Worm (Caenorhabditis elegans) whole organism, L3 larva: Measurements from ENCODE around the gene T02D1.7.

Experiments used
- ZK546.5 ChIP-seq: sonication (generic microtip); optimal IDR thresholded peaks from 2 replicates; lab custom pipeline; 2017; ENCODE audit warnings: missing biosample characterization, missing genetic modification characterization
- aly-2 ChIP-seq: fragments of 150-350 bp; optimal IDR thresholded peaks from 2 replicates; lab custom pipeline; 2014; ENCODE audit warnings: missing biosample characterization, missing genetic modification characterization
- ama-1 ChIP-seq: fragments of 150-350 bp; optimal IDR thresholded peaks from 2 replicates; lab custom pipeline; 2018
- ceh-16 ChIP-seq: sonication (generic microtip); optimal IDR thresholded peaks from 2 replicates; lab custom pipeline; 2017; ENCODE audit warnings: missing biosample characterization, missing genetic modification characterization
- ceh-28 ChIP-seq: fragments of 150-350 bp; optimal IDR thresholded peaks from 2 replicates; lab custom pipeline; 2014; ENCODE audit warnings: missing biosample characterization, missing genetic modification reagents, missing genetic modification characterization
- ceh-82 ChIP-seq: fragments of 150-350 bp; optimal IDR thresholded peaks from 2 replicates; lab custom pipeline; 2014; ENCODE audit warnings: missing biosample characterization, missing genetic modification characterization
- daf-12 ChIP-seq: fragments of 150-350 bp; optimal IDR thresholded peaks from 2 replicates; lab custom pipeline; 2014; ENCODE audit warnings: missing biosample characterization, missing genetic modification reagents, missing genetic modification characterization
- egl-27 ChIP-seq: sonication (generic microtip); optimal IDR thresholded peaks from 4 replicates; lab custom pipeline; 2017; ENCODE audit warnings: missing biosample characterization, missing genetic modification reagents, missing genetic modification characterization
- egl-5 ChIP-seq: fragments of 150-350 bp; optimal IDR thresholded peaks from 2 replicates; lab custom pipeline; 2017; ENCODE audit warnings: missing biosample characterization, missing genetic modification reagents, missing genetic modification characterization, inconsistent platforms
- elt-1 ChIP-seq: fragments of 150-350 bp; optimal IDR thresholded peaks from 2 replicates; lab custom pipeline; 2014; ENCODE audit warnings: missing biosample characterization, missing genetic modification characterization
- elt-2 ChIP-seq: sonication (generic microtip); optimal IDR thresholded peaks from 2 replicates; lab custom pipeline; 2016; ENCODE audit warnings: missing genetic modification reagents, mild to moderate bottlenecking, missing genetic modification characterization, missing compliant biosample characterization
- elt-3 ChIP-seq, 3 experiments: fragments of 150-350 bp in 1 of 3; sonication (generic microtip) in 2 of 3; optimal IDR thresholded peaks; 2 replicates in 2 of 3; 4 replicates in 1 of 3; lab custom pipeline; 2014 to 2017; ENCODE audit warnings: missing biosample characterization in 3 of 3, missing genetic modification characterization in 3 of 3
- eor-1 ChIP-seq, 2 experiments: fragments of 150-350 bp; optimal IDR thresholded peaks; 2 replicates each; lab custom pipeline; 2014 to 2018; ENCODE audit warnings: missing biosample characterization in 2 of 2, missing genetic modification characterization in 2 of 2
- fkh-10 ChIP-seq: sonication (generic microtip); optimal IDR thresholded peaks from 2 replicates; lab custom pipeline; 2017; ENCODE audit warnings: missing biosample characterization, missing genetic modification reagents, missing genetic modification characterization
- fkh-2 ChIP-seq: fragments of 150-350 bp; optimal IDR thresholded peaks from 2 replicates; lab custom pipeline; 2014; ENCODE audit warnings: missing biosample characterization, missing genetic modification reagents, missing genetic modification characterization
- fos-1 ChIP-seq: fragments of 150-350 bp; optimal IDR thresholded peaks from 2 replicates; lab custom pipeline; 2014; ENCODE audit warnings: missing biosample characterization, missing genetic modification characterization
- hmg-11 ChIP-seq: sonication (generic microtip); optimal IDR thresholded peaks from 2 replicates; lab custom pipeline; 2016; ENCODE audit warnings: missing genetic modification characterization, missing compliant biosample characterization
- jun-1 ChIP-seq: fragments of 150-350 bp; optimal IDR thresholded peaks from 2 replicates; lab custom pipeline; 2014; ENCODE audit warnings: missing biosample characterization, missing genetic modification reagents, missing genetic modification characterization
- lin-39 ChIP-seq: fragments of 150-350 bp; optimal IDR thresholded peaks from 2 replicates; lab custom pipeline; 2018; ENCODE audit warnings: missing biosample characterization, missing genetic modification reagents, missing genetic modification characterization
- lsy-12 ChIP-seq: sonication (generic microtip); optimal IDR thresholded peaks from 2 replicates; lab custom pipeline; 2016; ENCODE audit warnings: mild to moderate bottlenecking, missing genetic modification characterization, missing compliant biosample characterization
- mml-1 ChIP-seq: fragments of 150-350 bp; sonication (generic microtip); optimal IDR thresholded peaks from 3 replicates; lab custom pipeline; 2014; ENCODE audit warnings: missing biosample characterization, missing genetic modification characterization
- nfya-1 ChIP-seq: sonication (generic microtip); optimal IDR thresholded peaks from 2 replicates; lab custom pipeline; 2017; ENCODE audit warnings: missing genetic modification characterization, mild to moderate bottlenecking, missing compliant biosample characterization, antibody characterized with exemption, moderate library complexity; ENCODE audit not compliant: insufficient read depth
- nhr-11 ChIP-seq: fragments of 150-350 bp; optimal IDR thresholded peaks from 2 replicates; lab custom pipeline; 2014; ENCODE audit warnings: missing biosample characterization, missing genetic modification characterization
- nhr-23 ChIP-seq: fragments of 150-350 bp; optimal IDR thresholded peaks from 2 replicates; lab custom pipeline; 2014; ENCODE audit warnings: missing biosample characterization, missing genetic modification reagents, missing genetic modification characterization
- nhr-237 ChIP-seq: fragments of 150-350 bp; optimal IDR thresholded peaks from 2 replicates; lab custom pipeline; 2014; ENCODE audit warnings: missing biosample characterization, missing genetic modification characterization
- nhr-25 ChIP-seq: sonication (generic microtip); optimal IDR thresholded peaks from 2 replicates; lab custom pipeline; 2017; ENCODE audit warnings: missing biosample characterization, missing genetic modification characterization
- nhr-28 ChIP-seq: fragments of 150-350 bp; optimal IDR thresholded peaks from 2 replicates; lab custom pipeline; 2014; ENCODE audit warnings: missing biosample characterization, missing genetic modification characterization
- nhr-43 ChIP-seq: sonication (generic microtip); optimal IDR thresholded peaks from 2 replicates; lab custom pipeline; 2016; ENCODE audit warnings: mild to moderate bottlenecking, missing genetic modification characterization, missing compliant biosample characterization; ENCODE audit not compliant: poor library complexity, severe bottlenecking
- nhr-67 ChIP-seq: fragments of 150-350 bp; optimal IDR thresholded peaks from 2 replicates; lab custom pipeline; 2014; ENCODE audit warnings: missing biosample characterization, missing genetic modification characterization
- nhr-76 ChIP-seq: fragments of 150-350 bp; sonication (generic microtip); optimal IDR thresholded peaks from 5 replicates; lab custom pipeline; 2014; ENCODE audit warnings: missing biosample characterization, missing genetic modification characterization
- nhr-77 ChIP-seq: fragments of 150-350 bp; optimal IDR thresholded peaks from 2 replicates; lab custom pipeline; 2014; ENCODE audit warnings: missing biosample characterization, missing genetic modification characterization
- pha-4 ChIP-seq: fragments of 150-350 bp; optimal IDR thresholded peaks from 2 replicates; lab custom pipeline; 2014; ENCODE audit warnings: missing biosample characterization, missing genetic modification reagents, missing genetic modification characterization
- pqm-1 ChIP-seq: fragments of 150-350 bp; optimal IDR thresholded peaks from 2 replicates; lab custom pipeline; 2017; ENCODE audit warnings: missing biosample characterization, missing genetic modification characterization, inconsistent platforms
- skn-1 ChIP-seq: fragments of 150-350 bp; optimal IDR thresholded peaks from 2 replicates; lab custom pipeline; 2014; ENCODE audit warnings: missing biosample characterization, missing genetic modification characterization
- snpc-4 ChIP-seq: fragments of 150-350 bp; optimal IDR thresholded peaks from 2 replicates; lab custom pipeline; 2014; ENCODE audit warnings: missing biosample characterization, missing genetic modification characterization
- unc-39 ChIP-seq: sonication (generic microtip); optimal IDR thresholded peaks from 4 replicates; lab custom pipeline; 2017; ENCODE audit warnings: missing biosample characterization, missing genetic modification characterization
- unc-62 ChIP-seq: fragments of 150-350 bp; sonication (generic microtip); optimal IDR thresholded peaks from 4 replicates; lab custom pipeline; 2014; ENCODE audit warnings: missing biosample characterization, missing genetic modification reagents, missing genetic modification characterization
- zag-1 ChIP-seq: fragments of 150-350 bp; optimal IDR thresholded peaks from 2 replicates; lab custom pipeline; 2014; ENCODE audit warnings: missing biosample characterization, missing genetic modification characterization
- ztf-11 ChIP-seq: fragments of 150-350 bp; optimal IDR thresholded peaks from 2 replicates; lab custom pipeline; 2014; ENCODE audit warnings: missing biosample characterization, missing genetic modification characterization
- ztf-4 ChIP-seq: fragments of 150-350 bp; optimal IDR thresholded peaks from 2 replicates; lab custom pipeline; 2014; ENCODE audit warnings: missing biosample characterization, missing genetic modification characterization

The T02D1.7 gene

DNA sequence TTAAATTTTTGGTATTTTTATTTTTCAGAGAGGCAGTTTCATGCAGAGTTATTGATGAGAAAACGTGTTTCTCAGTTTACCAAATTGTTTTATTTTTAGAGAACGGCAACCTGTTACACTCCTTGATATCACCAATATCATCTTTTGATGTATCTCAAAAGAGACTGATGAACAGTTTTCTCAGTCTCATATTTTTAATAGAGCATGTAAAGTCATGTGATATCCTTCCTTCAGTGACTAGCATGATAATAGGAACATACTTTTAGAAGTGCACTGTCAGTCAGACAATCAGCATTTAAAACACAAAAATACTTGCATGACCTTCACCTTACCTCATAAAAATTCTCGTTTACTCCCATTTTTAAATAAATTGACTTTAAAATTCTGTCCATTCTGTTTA, 35.6 kb upstream of the T02D1.7 start, which contains the start of gene F11E6.11:
TSS of gene F11E6.11 (plus strand) at position 325 of the 400 bp plus-strand sequence.
- TF ChIP-seq daf-12 (tag; lab: Kevin White, UChicago) (no peak), mml-1 (tag; lab: Kevin White, UChicago) (no peak), nhr-25 (peak; percentile 51), fos-1 (no peak), elt-1 (tag; lab: Kevin White, UChicago) (no peak), nhr-43 (peak; percentile 36), skn-1 (tag; lab: Kevin White, UChicago) (no peak), nhr-77 (tag; lab: Kevin White, UChicago) (no peak), nhr-23 (tag; lab: Kevin White, UChicago) (peak; percentile 15), ztf-4 (tag; lab: Kevin White, UChicago) (no peak), ceh-16 (tag; lab: Kevin White, UChicago) (no peak), pqm-1 (peak; percentile 6)

DNA sequence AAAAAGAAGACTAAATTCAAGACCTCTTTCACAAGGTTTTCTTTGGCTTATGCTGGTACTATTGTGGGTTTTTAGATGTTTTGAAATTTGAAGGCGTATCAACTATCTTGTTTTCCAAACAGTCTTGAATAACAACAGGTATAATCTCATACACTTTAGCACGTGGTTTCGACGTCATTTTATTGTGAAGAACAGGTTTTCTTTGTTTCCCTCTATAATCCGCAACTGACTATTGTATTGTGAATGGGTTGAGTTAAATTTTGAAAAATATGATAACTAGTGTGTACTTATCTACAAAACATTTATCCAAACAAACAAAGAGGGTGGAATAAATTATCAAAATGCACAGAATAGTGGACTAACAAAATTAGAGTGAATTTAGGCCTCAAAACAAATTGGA, 34.3 kb upstream of the T02D1.7 start:
- TF ChIP-seq daf-12 (tag; lab: Kevin White, UChicago) (no peak), nhr-11 (tag; lab: Kevin White, UChicago) (no peak), elt-2 (peak; percentile 25), nhr-25 (peak; percentile 39), nhr-43 (peak; percentile 6), ceh-16 (tag; lab: Kevin White, UChicago) (no peak)

DNA sequence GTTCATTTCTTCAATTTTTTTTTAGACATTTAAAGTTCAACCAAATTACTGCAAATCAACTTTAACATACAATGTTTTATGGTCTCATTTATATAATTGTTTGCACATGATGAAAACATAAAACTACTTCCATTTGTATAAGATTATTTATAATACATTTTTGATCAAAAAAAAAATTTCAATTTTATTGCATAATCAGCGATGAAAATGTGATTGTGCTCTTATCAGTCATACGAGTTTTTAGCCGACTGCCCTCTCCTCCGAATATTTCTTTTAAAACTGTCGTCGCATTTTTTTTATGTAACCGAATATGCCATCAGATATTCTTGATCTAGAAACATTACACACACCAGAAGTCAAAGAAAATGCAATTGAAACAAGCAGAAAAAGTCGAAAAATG, 33.5 kb upstream of the T02D1.7 start, which contains the start of gene F08A7.1:
TSS of gene F08A7.1 (plus strand) at position 191 of the 400 bp plus-strand sequence.
- TF ChIP-seq ama-1 (lab: Kevin White, UChicago), result no peak
- TF ChIP-seq ceh-82 (tag; lab: Kevin White, UChicago), result no peak
- no peak for TF ChIP-seq nhr-25
- TF ChIP-seq zag-1 (tag; lab: Kevin White, UChicago), result no peak
- TF ChIP-seq pqm-1, result peak; percentile 78
- TF ChIP-seq daf-12 (tag; lab: Kevin White, UChicago), result no peak
- TF ChIP-seq ceh-28, result no peak
- no peak for TF ChIP-seq ztf-4 (tag; lab: Kevin White, UChicago)
- TF ChIP-seq nhr-237 (tag; lab: Kevin White, UChicago), result no peak
- TF ChIP-seq nhr-76 (tag; lab: Kevin White, UChicago), result no peak
- TF ChIP-seq unc-39, result no peak
- TF ChIP-seq pha-4 (tag; lab: Kevin White, UChicago), result peak; percentile 48
- peak; percentile 71 for TF ChIP-seq elt-2
- TF ChIP-seq aly-2 (tag; lab: Kevin White, UChicago), result no peak
- TF ChIP-seq nfya-1 (tag; lab: Kevin White, UChicago), result no peak
- no peak for TF ChIP-seq unc-62
- TF ChIP-seq fkh-2, result no peak
- TF ChIP-seq, all 47 proteins: peak for 3

DNA sequence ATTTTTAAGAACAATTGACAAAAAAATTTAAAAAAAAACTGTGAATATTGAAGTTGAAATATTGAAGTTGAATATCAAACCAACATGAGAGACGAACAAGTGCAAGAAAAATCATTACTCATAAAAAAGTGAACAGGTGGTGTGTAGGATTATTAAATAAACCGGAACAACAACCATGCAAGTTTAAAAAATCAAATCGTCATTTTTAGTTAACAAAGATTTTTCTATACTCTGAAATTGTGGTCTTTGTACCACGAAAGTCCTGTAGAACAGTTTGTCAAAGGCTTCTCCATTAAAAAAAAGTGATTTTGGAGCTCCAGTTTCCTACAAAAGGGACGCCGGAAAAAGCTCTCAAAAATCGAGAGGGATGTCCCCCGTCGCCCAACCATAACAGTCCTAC, 33.1 kb upstream of the T02D1.7 start, which contains the start of gene C06A12.19:
TSS of gene C06A12.19 (minus strand) at position 101 of the 400 bp plus-strand sequence.
- no peak for TF ChIP-seq fkh-2
- no peak for TF ChIP-seq nfya-1 (tag; lab: Kevin White, UChicago)
- no peak for TF ChIP-seq eor-1 (tag; optimal IDR thresholded peaks at IDR 0.05; lab: Kevin White, UChicago)
- TF ChIP-seq egl-27 (tag; lab: Kevin White, UChicago), result no peak
- TF ChIP-seq snpc-4, result no peak
- no peak for TF ChIP-seq nhr-237 (tag; lab: Kevin White, UChicago)
- no peak for TF ChIP-seq lsy-12 (tag; lab: Kevin White, UChicago)
- TF ChIP-seq ceh-16 (tag; lab: Kevin White, UChicago), result no peak
- no peak for TF ChIP-seq daf-12 (tag; lab: Kevin White, UChicago)
- TF ChIP-seq ceh-28, result no peak
- TF ChIP-seq ztf-11 (tag; lab: Kevin White, UChicago), result no peak
- TF ChIP-seq nhr-28, result no peak
- no peak for TF ChIP-seq zag-1 (tag; lab: Kevin White, UChicago)
- TF ChIP-seq lin-39 (tag; lab: Kevin White, UChicago), result no peak
- no peak for TF ChIP-seq aly-2 (tag; lab: Kevin White, UChicago)
- no peak for TF ChIP-seq elt-3 (tag; optimal IDR thresholded peaks at IDR 0.05; lab: Kevin White, UChicago)
- TF ChIP-seq nhr-43, result no peak

DNA sequence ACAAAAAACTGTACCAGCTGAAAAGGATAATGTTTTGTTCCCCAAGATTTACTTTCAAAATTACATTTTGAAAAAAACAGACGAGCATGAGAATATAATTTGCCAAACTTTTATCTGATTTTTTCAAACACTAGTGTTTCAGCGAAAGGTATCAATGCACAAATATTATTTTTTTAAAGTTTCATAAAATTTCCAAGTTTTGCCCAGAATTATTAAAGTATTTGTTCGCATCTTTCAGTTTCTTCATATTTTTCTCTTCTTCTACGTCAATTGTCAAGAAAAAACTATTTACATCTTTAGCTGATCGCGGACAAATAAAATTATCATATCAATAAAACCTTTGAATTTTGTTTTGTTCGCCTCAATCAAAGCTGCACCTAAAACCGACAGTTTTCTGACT, 30.1 kb upstream of the T02D1.7 start, which contains the start of gene C06A12.8:
TSS of gene C06A12.8 (plus strand) at position 301 of the 400 bp plus-strand sequence.
- TF ChIP-seq nhr-11 (tag; lab: Kevin White, UChicago), result no peak
- TF ChIP-seq ZK546.5 (tag; lab: Kevin White, UChicago), result no peak
- no peak for TF ChIP-seq fkh-10
- no peak for TF ChIP-seq hmg-11 (tag; lab: Kevin White, UChicago)
- TF ChIP-seq nhr-237 (tag; lab: Kevin White, UChicago), result no peak
- TF ChIP-seq ceh-16 (tag; lab: Kevin White, UChicago), result no peak
- no peak for TF ChIP-seq elt-3 (tag; optimal IDR thresholded peaks at IDR 0.05; lab: Kevin White, UChicago)
- TF ChIP-seq nhr-76 (tag; lab: Kevin White, UChicago), result no peak
- TF ChIP-seq nhr-25, result no peak
- no peak for TF ChIP-seq nhr-43
- no peak for TF ChIP-seq jun-1
- no peak for TF ChIP-seq daf-12 (tag; lab: Kevin White, UChicago)
- TF ChIP-seq unc-62, result no peak
- no peak for TF ChIP-seq nhr-23 (tag; lab: Kevin White, UChicago)
- TF ChIP-seq elt-2, result no peak
- no peak for TF ChIP-seq nhr-67 (tag; lab: Kevin White, UChicago)
- no peak for TF ChIP-seq pha-4 (tag; lab: Kevin White, UChicago)
- TF ChIP-seq ceh-82 (tag; lab: Kevin White, UChicago), result no peak
- no peak for TF ChIP-seq egl-5 (tag; lab: Kevin White, UChicago)
